Fruit fly (Drosophila melanogaster): ENCODE measurements around the gene CHKov2.

CHKov2 gene

DNA sequence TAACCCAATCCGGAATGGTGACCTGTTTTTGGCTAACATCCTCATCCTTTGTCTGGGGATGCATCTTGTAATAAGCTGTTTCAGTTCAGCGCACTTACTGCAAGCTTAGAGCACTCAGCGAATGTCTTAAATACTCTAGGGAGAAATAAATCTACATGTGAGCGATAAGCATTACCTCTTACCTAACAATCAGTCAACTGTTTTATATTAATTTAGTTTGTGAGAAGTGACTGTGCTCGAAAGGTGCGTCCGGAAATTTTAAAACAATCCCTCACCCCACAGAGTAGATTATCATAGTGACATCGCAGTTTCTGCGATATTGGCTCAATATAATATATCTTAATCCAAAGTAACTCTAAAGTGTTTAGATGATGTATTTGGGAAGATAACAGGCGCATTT, 13.0 kb downstream of the CHKov2 start, which contains the start of gene CG10553:
Gene CG10553, minus strand, starts transcription at position 101 of the 400 bp plus-strand sequence.
- TF ChIP-seq dm (GFP tag; optimal IDR thresholded peaks at IDR 0.05) (no peak), fru (optimal IDR thresholded peaks at IDR 0.05) (no peak), tup (GFP tag; optimal IDR thresholded peaks at IDR 0.05) (no peak), p53 (GFP tag; optimal IDR thresholded peaks at IDR 0.05) (no peak), CG6683 (GFP tag; optimal IDR thresholded peaks at IDR 0.05) (no peak), rib (GFP tag; IDR thresholded peaks at IDR 0.05) (no peak), CG4854 (GFP tag; optimal IDR thresholded peaks at IDR 0.05) (no peak), Tbp (GFP tag; optimal IDR thresholded peaks at IDR 0.05) (no peak), az2 (GFP tag; optimal IDR thresholded peaks at IDR 0.05) (no peak), Spps (tag; optimal IDR thresholded peaks at IDR 0.05) (no peak), Chrac-16 (GFP tag; optimal IDR thresholded peaks at IDR 0.05) (no peak), cas (GFP tag; IDR thresholded peaks at IDR 0.05) (no peak), kay (GFP tag; optimal IDR thresholded peaks at IDR 0.05) (no peak), D (optimal IDR thresholded peaks at IDR 0.05) (no peak), D (GFP tag; optimal IDR thresholded peaks at IDR 0.05) (no peak), pros (GFP tag; optimal IDR thresholded peaks at IDR 0.05) (no peak), Doc2 (GFP tag; IDR thresholded peaks at IDR 0.05) (no peak), CG6689 (GFP tag; IDR thresholded peaks at IDR 0.05) (no peak), CG3847 (GFP tag; IDR thresholded peaks at IDR 0.05) (no peak)

DNA sequence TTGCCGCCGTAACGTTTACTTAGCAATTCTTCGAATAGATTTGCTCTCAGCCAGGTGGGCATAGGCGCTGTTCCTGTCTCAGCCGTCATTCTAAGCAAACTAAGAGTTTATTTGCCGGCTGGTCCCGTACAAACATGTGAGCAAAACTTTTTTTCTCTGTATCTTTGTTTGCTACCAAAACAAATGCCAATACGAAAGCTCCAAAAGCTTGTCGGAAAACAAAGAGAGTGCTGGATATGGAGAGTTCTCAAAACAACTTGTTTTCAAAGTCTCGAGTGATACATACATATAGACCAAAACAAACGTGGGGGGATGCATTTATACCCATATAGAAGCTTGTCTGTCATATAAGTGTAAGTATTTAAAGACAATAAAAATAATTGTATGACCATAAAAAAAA, 15.0 kb downstream of the CHKov2 start, which contains the start of gene CG10559:
Gene CG10559, minus strand, starts transcription at position 101 of the 400 bp plus-strand sequence.
- no peak for TF ChIP-seq org-1 (GFP tag; optimal IDR thresholded peaks at IDR 0.05)
- peak; percentile 44 for TF ChIP-seq CG3163 (GFP tag; optimal IDR thresholded peaks at IDR 0.05)
- no peak for TF ChIP-seq ro (GFP tag; IDR thresholded peaks at IDR 0.05)
- TF ChIP-seq CG11456 (GFP tag; IDR thresholded peaks at IDR 0.05): no peak
- no peak for TF ChIP-seq vnd (GFP tag; IDR thresholded peaks at IDR 0.05; ENCODE audit: partially characterized antibody)
- no peak for TF ChIP-seq sima (GFP tag; optimal IDR thresholded peaks at IDR 0.05)
- TF ChIP-seq nau (GFP tag; optimal IDR thresholded peaks at IDR 0.05): no peak
- TF ChIP-seq sens (GFP tag): peak; percentile 18
- no peak for TF ChIP-seq shn (GFP tag; optimal IDR thresholded peaks at IDR 0.05)
- no peak for TF ChIP-seq CG12769 (tag; optimal IDR thresholded peaks at IDR 0.05)
- TF ChIP-seq fd64A (GFP tag; optimal IDR thresholded peaks at IDR 0.05): no peak
- no peak for TF ChIP-seq BtbVII (GFP tag; optimal IDR thresholded peaks at IDR 0.05)
- TF ChIP-seq Ssrp (tag; optimal IDR thresholded peaks at IDR 0.05): no peak
- no peak for TF ChIP-seq crp (GFP tag; optimal IDR thresholded peaks at IDR 0.05)
- no peak for TF ChIP-seq esg (GFP tag; conservative IDR thresholded peaks at IDR 0.05)
- no peak for TF ChIP-seq trh (GFP tag; optimal IDR thresholded peaks at IDR 0.05)
- TF ChIP-seq CG10543 (GFP tag; optimal IDR thresholded peaks at IDR 0.05): no peak
- no peak for TF ChIP-seq CG10366 (GFP tag; IDR thresholded peaks at IDR 0.05)
- no peak for TF ChIP-seq Oaz (GFP tag; IDR thresholded peaks at IDR 0.05)
- TF ChIP-seq Abd-B (GFP tag; optimal IDR thresholded peaks at IDR 0.05): no peak
- no peak for TF ChIP-seq ftz-f1 (GFP tag; optimal IDR thresholded peaks at IDR 0.05)
- no peak for TF ChIP-seq Deaf1 (tag; optimal IDR thresholded peaks at IDR 0.05)
- TF ChIP-seq CG17612 (GFP tag; IDR thresholded peaks at IDR 0.05): no peak
- TF ChIP-seq Ptx1 (GFP tag; IDR thresholded peaks at IDR 0.05): no peak
- TF ChIP-seq CG1233 (GFP tag; optimal IDR thresholded peaks at IDR 0.05): no peak
- TF ChIP-seq Max (GFP tag; optimal IDR thresholded peaks at IDR 0.05): no peak
- TF ChIP-seq unc-4 (GFP tag; IDR thresholded peaks at IDR 0.05; ENCODE audit: partially characterized antibody): no peak
- no peak for TF ChIP-seq Hr51 (GFP tag; optimal IDR thresholded peaks at IDR 0.05)
- no peak for TF ChIP-seq Jarid2 (GFP tag; optimal IDR thresholded peaks at IDR 0.05)
- no peak for TF ChIP-seq CG31441 (GFP tag; IDR thresholded peaks at IDR 0.05)
- no peak for TF ChIP-seq peb (GFP tag; IDR thresholded peaks at IDR 0.05)
- TF ChIP-seq CG18599 (GFP tag; optimal IDR thresholded peaks at IDR 0.05): no peak
- no peak for TF ChIP-seq Awh (GFP tag; IDR thresholded peaks at IDR 0.05)
- no peak for TF ChIP-seq sc (optimal IDR thresholded peaks at IDR 0.05)
- no peak for TF ChIP-seq sc (GFP tag; optimal IDR thresholded peaks at IDR 0.05)

Data from whole organism, embryonic.